Worm (Caenorhabditis elegans) whole organism, L3 larva: ENCODE data around the gene rfp-1.

Experiments used
- ZK546.5 ChIP-seq: sonication (generic microtip); optimal IDR thresholded peaks from 2 replicates; lab custom pipeline; 2017; ENCODE audit warnings: missing biosample characterization, missing genetic modification characterization
- ceh-16 ChIP-seq: sonication (generic microtip); optimal IDR thresholded peaks from 2 replicates; lab custom pipeline; 2017; ENCODE audit warnings: missing biosample characterization, missing genetic modification characterization
- ceh-28 ChIP-seq: fragments of 150-350 bp; optimal IDR thresholded peaks from 2 replicates; lab custom pipeline; 2014; ENCODE audit warnings: missing biosample characterization, missing genetic modification reagents, missing genetic modification characterization
- ceh-9 ChIP-seq: sonication (generic microtip); optimal IDR thresholded peaks from 2 replicates; lab custom pipeline; 2018; ENCODE audit warnings: missing biosample characterization, missing genetic modification characterization
- daf-12 ChIP-seq: fragments of 150-350 bp; optimal IDR thresholded peaks from 2 replicates; lab custom pipeline; 2014; ENCODE audit warnings: missing biosample characterization, missing genetic modification reagents, missing genetic modification characterization
- egl-27 ChIP-seq: sonication (generic microtip); optimal IDR thresholded peaks from 4 replicates; lab custom pipeline; 2017; ENCODE audit warnings: missing biosample characterization, missing genetic modification reagents, missing genetic modification characterization
- elt-1 ChIP-seq: fragments of 150-350 bp; optimal IDR thresholded peaks from 2 replicates; lab custom pipeline; 2014; ENCODE audit warnings: missing biosample characterization, missing genetic modification characterization
- elt-2 ChIP-seq: sonication (generic microtip); optimal IDR thresholded peaks from 2 replicates; lab custom pipeline; 2016; ENCODE audit warnings: missing genetic modification reagents, mild to moderate bottlenecking, missing genetic modification characterization, missing compliant biosample characterization
- fkh-10 ChIP-seq: sonication (generic microtip); optimal IDR thresholded peaks from 2 replicates; lab custom pipeline; 2017; ENCODE audit warnings: missing biosample characterization, missing genetic modification reagents, missing genetic modification characterization
- fkh-2 ChIP-seq: fragments of 150-350 bp; optimal IDR thresholded peaks from 2 replicates; lab custom pipeline; 2014; ENCODE audit warnings: missing biosample characterization, missing genetic modification reagents, missing genetic modification characterization
- fos-1 ChIP-seq: fragments of 150-350 bp; optimal IDR thresholded peaks from 2 replicates; lab custom pipeline; 2014; ENCODE audit warnings: missing biosample characterization, missing genetic modification characterization
- hmg-11 ChIP-seq: sonication (generic microtip); optimal IDR thresholded peaks from 2 replicates; lab custom pipeline; 2016; ENCODE audit warnings: missing genetic modification characterization, missing compliant biosample characterization
- jun-1 ChIP-seq: fragments of 150-350 bp; optimal IDR thresholded peaks from 2 replicates; lab custom pipeline; 2014; ENCODE audit warnings: missing biosample characterization, missing genetic modification reagents, missing genetic modification characterization
- lin-15B ChIP-seq: fragments of 150-350 bp; optimal IDR thresholded peaks from 2 replicates; lab custom pipeline; 2014; ENCODE audit warnings: missing biosample characterization, missing genetic modification characterization
- lin-39 ChIP-seq: fragments of 150-350 bp; optimal IDR thresholded peaks from 2 replicates; lab custom pipeline; 2018; ENCODE audit warnings: missing biosample characterization, missing genetic modification reagents, missing genetic modification characterization
- mdl-1 ChIP-seq: fragments of 150-350 bp; optimal IDR thresholded peaks from 2 replicates; lab custom pipeline; 2014; ENCODE audit warnings: missing biosample characterization, missing genetic modification characterization
- mml-1 ChIP-seq: fragments of 150-350 bp; sonication (generic microtip); optimal IDR thresholded peaks from 3 replicates; lab custom pipeline; 2014; ENCODE audit warnings: missing biosample characterization, missing genetic modification characterization
- nfya-1 ChIP-seq: sonication (generic microtip); optimal IDR thresholded peaks from 2 replicates; lab custom pipeline; 2017; ENCODE audit warnings: missing genetic modification characterization, mild to moderate bottlenecking, missing compliant biosample characterization, antibody characterized with exemption, moderate library complexity; ENCODE audit not compliant: insufficient read depth
- nhr-11 ChIP-seq: fragments of 150-350 bp; optimal IDR thresholded peaks from 2 replicates; lab custom pipeline; 2014; ENCODE audit warnings: missing biosample characterization, missing genetic modification characterization
- nhr-23 ChIP-seq: fragments of 150-350 bp; optimal IDR thresholded peaks from 2 replicates; lab custom pipeline; 2014; ENCODE audit warnings: missing biosample characterization, missing genetic modification reagents, missing genetic modification characterization
- nhr-237 ChIP-seq: fragments of 150-350 bp; optimal IDR thresholded peaks from 2 replicates; lab custom pipeline; 2014; ENCODE audit warnings: missing biosample characterization, missing genetic modification characterization
- nhr-25 ChIP-seq: sonication (generic microtip); optimal IDR thresholded peaks from 2 replicates; lab custom pipeline; 2017; ENCODE audit warnings: missing biosample characterization, missing genetic modification characterization
- nhr-28 ChIP-seq: fragments of 150-350 bp; optimal IDR thresholded peaks from 2 replicates; lab custom pipeline; 2014; ENCODE audit warnings: missing biosample characterization, missing genetic modification characterization
- pha-4 ChIP-seq: fragments of 150-350 bp; optimal IDR thresholded peaks from 2 replicates; lab custom pipeline; 2014; ENCODE audit warnings: missing biosample characterization, missing genetic modification reagents, missing genetic modification characterization
- pqm-1 ChIP-seq: fragments of 150-350 bp; optimal IDR thresholded peaks from 2 replicates; lab custom pipeline; 2017; ENCODE audit warnings: missing biosample characterization, missing genetic modification characterization, inconsistent platforms
- sea-2 ChIP-seq: fragments of 150-350 bp; sonication (generic microtip); optimal IDR thresholded peaks from 4 replicates; lab custom pipeline; 2014; ENCODE audit warnings: missing biosample characterization, missing genetic modification reagents, missing genetic modification characterization
- skn-1 ChIP-seq: fragments of 150-350 bp; optimal IDR thresholded peaks from 2 replicates; lab custom pipeline; 2014; ENCODE audit warnings: missing biosample characterization, missing genetic modification characterization
- unc-62 ChIP-seq: fragments of 150-350 bp; sonication (generic microtip); optimal IDR thresholded peaks from 4 replicates; lab custom pipeline; 2014; ENCODE audit warnings: missing biosample characterization, missing genetic modification reagents, missing genetic modification characterization
- zag-1 ChIP-seq: fragments of 150-350 bp; optimal IDR thresholded peaks from 2 replicates; lab custom pipeline; 2014; ENCODE audit warnings: missing biosample characterization, missing genetic modification characterization
- ztf-11 ChIP-seq: fragments of 150-350 bp; optimal IDR thresholded peaks from 2 replicates; lab custom pipeline; 2014; ENCODE audit warnings: missing biosample characterization, missing genetic modification characterization

The rfp-1 gene

DNA sequence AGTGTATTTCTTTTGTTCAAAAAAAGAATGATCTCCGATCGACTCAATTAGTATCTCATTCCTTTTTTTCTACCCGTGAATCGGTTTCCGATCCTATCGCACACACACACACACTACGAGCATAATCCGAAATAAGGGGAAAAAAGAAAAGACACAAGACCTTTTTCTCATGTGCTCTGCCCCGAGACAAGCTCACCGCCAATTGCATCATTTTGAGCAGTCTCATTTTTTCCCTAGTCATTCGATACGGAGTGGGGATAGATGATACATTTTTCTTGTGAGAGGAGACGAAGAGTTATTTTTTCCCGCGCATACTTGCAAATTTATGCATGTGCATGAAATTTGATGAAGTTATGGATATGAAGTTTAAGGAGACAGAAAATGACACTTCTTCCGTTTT lies 33.9 kb downstream of the rfp-1 start (continued):
- TF ChIP-seq nhr-11 (tag; lab: Kevin White, UChicago): no peak
- peak; percentile 29 for TF ChIP-seq fkh-10 (GFP tag; lab: Kevin White, UChicago)
- TF ChIP-seq nhr-28 (tag; lab: Kevin White, UChicago): no peak
- TF ChIP-seq ceh-16 (tag; lab: Kevin White, UChicago): no peak
- TF ChIP-seq ceh-9: no peak
- TF ChIP-seq jun-1 (tag; lab: Kevin White, UChicago): no peak

DNA sequence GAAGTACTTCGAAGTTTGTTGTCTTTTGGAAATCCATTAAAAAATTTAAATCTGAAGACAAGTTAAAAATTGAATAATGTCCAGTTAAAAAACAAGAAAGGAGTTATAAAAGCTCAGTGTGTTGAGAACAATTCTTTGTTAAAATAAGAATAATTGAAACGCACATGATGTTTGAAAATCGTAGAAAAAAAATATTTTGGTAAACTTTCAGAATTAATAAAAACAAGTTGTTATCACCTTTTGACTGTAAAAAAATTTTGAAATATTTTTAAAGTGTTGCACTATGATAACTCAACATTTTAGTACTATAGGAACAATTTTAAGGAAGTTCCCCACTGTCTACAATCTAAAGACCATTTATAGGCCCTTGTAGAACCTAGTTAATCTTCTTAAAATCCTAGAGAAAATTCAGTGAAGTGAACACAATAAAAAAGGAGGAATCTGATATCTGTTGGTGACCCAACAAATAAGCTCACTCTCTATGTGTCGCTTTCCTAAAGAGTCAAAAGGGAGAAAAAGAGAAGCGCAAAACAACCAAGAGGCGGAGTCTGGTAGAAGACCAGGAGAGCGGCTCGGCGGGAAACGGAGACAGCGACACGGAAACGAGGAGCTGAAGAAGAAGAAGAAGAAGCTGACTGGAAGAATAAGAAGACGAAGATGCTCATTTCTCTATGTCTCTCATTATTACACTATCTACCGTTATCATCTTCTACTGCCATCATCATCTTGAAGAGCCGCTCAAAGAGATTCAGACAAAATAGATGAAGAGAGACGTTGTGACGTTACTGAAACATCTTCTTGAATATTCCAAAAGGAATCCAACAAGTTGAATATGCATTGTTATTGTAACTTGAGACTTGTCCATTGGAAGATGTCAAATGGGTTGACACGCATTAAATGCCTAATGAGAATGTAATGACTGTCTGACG lies 36.2 kb downstream of the rfp-1 start, which contains the start of gene ZK353.10:
TSS of gene ZK353.10 (minus strand) at position 51 of the 929 bp plus-strand sequence.
- no peak for TF ChIP-seq fos-1 (tag; lab: Kevin White, UChicago)
- no peak for TF ChIP-seq nhr-25 (tag; lab: Kevin White, UChicago)
- TF ChIP-seq elt-1 (tag; lab: Kevin White, UChicago): no peak
- TF ChIP-seq skn-1: peak; percentile 39
- TF ChIP-seq egl-27: no peak
- no peak for TF ChIP-seq mdl-1
- TF ChIP-seq sea-2 (GFP tag; lab: Kevin White, UChicago): no peak
- TF ChIP-seq nhr-23 (tag; lab: Kevin White, UChicago): no peak
- no peak for TF ChIP-seq zag-1 (tag; lab: Kevin White, UChicago)
- no peak for TF ChIP-seq elt-2 (tag; lab: Kevin White, UChicago)
- TF ChIP-seq nhr-11 (tag; lab: Kevin White, UChicago): no peak
- peak; percentile 7 for TF ChIP-seq lin-15B
- TF ChIP-seq ZK546.5: no peak
- peak; percentile 10 for TF ChIP-seq lin-39 (tag; lab: Kevin White, UChicago)
- TF ChIP-seq fkh-2 (tag; lab: Kevin White, UChicago): no peak
- no peak for TF ChIP-seq unc-62 (GFP tag; lab: Kevin White, UChicago)
- no peak for TF ChIP-seq nfya-1
- TF ChIP-seq fkh-10 (GFP tag; lab: Kevin White, UChicago): no peak
- TF ChIP-seq daf-12: no peak
- no peak for TF ChIP-seq mml-1 (tag; lab: Kevin White, UChicago)
- no peak for TF ChIP-seq nhr-28 (tag; lab: Kevin White, UChicago)
- TF ChIP-seq pha-4 (tag; lab: Kevin White, UChicago): no peak
- no peak for TF ChIP-seq nhr-237 (tag; lab: Kevin White, UChicago)
- TF ChIP-seq ceh-9: no peak
- no peak for TF ChIP-seq hmg-11 (tag; lab: Kevin White, UChicago)
- TF ChIP-seq ztf-11 (tag; lab: Kevin White, UChicago): no peak

DNA sequence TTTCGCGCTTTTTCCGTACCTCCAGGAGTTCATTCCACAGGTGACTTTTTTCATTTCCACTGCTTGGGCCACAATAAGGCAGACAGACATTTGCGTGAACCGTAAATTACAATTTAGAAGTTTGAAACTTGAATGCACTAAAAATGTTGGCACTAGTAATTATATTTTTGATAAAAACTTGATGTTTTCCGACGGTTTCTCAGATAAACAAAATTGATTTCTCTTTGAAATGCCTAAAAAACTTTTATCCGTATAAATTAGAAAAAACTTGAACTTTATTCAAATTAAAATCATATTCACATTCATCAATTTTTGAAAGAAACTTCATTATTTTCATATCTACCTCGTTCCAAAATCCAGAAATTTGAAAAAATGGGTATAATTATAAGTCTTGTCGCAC lies 37.3 kb downstream of the rfp-1 start, which contains the start of gene ZK353.3:
TSS of gene ZK353.3 (plus strand) at position 301 of the 400 bp plus-strand sequence.
- TF ChIP-seq ceh-28 (tag; lab: Kevin White, UChicago) (no peak), ceh-16 (tag; lab: Kevin White, UChicago) (no peak)
- TF ChIP-seq, all 47 proteins: peak for 0

DNA sequence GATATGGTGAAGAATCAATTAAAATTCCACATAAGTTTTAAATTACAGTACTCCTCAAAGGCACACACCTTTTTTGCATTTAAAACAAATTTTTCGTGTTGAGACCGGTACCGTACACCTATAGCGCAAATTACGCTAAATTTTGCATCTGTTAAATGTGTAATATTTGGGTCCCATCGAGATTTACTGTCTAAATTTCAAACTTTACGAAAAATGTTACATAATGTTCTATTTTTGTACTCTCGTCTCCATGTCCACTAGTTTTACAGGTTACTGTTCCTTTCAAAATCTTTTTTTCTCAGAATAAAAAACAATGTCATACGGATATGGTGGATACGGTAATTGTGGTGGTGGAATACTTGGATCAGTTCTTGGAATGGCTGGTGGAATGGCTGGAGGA lies 40.0 kb downstream of the rfp-1 start, which contains the start of gene ZK353.2:
TSS of gene ZK353.2 (plus strand) at position 301 of the 400 bp plus-strand sequence.
- no peak for TF ChIP-seq elt-2 (tag; lab: Kevin White, UChicago)

DNA sequence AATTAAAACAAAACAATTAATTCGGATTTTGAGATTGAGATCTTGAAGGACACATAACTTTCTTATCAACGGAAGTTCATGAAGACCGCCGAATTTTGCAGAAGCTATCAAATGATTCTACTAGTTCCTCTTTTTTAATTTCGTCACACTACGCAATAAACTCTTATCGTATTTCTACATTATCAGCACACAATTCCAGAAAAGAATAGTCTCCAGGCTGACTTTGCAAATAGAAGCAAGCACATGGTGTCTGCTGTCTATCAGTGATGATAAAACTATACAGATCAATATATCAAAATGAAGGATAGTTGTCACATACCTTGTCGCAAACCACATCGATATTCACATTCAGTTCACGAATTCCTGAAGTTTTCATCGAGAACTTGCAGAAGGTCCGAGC lies 42.1 kb downstream of the rfp-1 start:
- TF ChIP-seq pqm-1 (tag; lab: Kevin White, UChicago): peak; percentile 94
- TF ChIP-seq pha-4 (tag; lab: Kevin White, UChicago): peak; percentile 53
- TF ChIP-seq jun-1 (tag; lab: Kevin White, UChicago): peak; percentile 60
- peak; percentile 13 for TF ChIP-seq skn-1
- no peak for TF ChIP-seq fos-1 (tag; lab: Kevin White, UChicago)
- TF ChIP-seq elt-2 (tag; lab: Kevin White, UChicago): peak; percentile 95
- TF ChIP-seq nfya-1: peak; percentile 5
- no peak for TF ChIP-seq nhr-11 (tag; lab: Kevin White, UChicago)
